Fruit fly (Drosophila melanogaster): ENCODE data around the gene CG5011.

Gene CG5011

dm6 chr2L:1230691-1231090 is 30.2 kb downstream of the CG5011 start (continued):
- TF ChIP-seq Stat92E (GFP tag; optimal IDR thresholded peaks at IDR 0.05), result no peak
- TF ChIP-seq CG11696 (GFP tag; IDR thresholded peaks at IDR 0.05), result no peak
- no peak for TF ChIP-seq so (GFP tag; IDR thresholded peaks at IDR 0.05)
- no peak for TF ChIP-seq Sin3A (optimal IDR thresholded peaks at IDR 0.05)
- no peak for TF ChIP-seq BEAF-32 (GFP tag; optimal IDR thresholded peaks at IDR 0.05)
- no peak for TF ChIP-seq Dbx (GFP tag; IDR thresholded peaks at IDR 0.05)
- no peak for TF ChIP-seq CG18476 (GFP tag; optimal IDR thresholded peaks at IDR 0.05)
- TF ChIP-seq chif (GFP tag; optimal IDR thresholded peaks at IDR 0.05), result no peak
- TF ChIP-seq Camta (GFP tag; optimal IDR thresholded peaks at IDR 0.05), result no peak
- TF ChIP-seq CG5180 (GFP tag; optimal IDR thresholded peaks at IDR 0.05), result no peak
- TF ChIP-seq CG13894 (tag; optimal IDR thresholded peaks at IDR 0.05), result no peak
- no peak for TF ChIP-seq CG30431 (GFP tag; optimal IDR thresholded peaks at IDR 0.05)
- peak; percentile 66 for TF ChIP-seq lab (GFP tag; optimal IDR thresholded peaks at IDR 0.05)
- no peak for TF ChIP-seq chinmo (GFP tag; IDR thresholded peaks at IDR 0.05; ENCODE audit: partially characterized antibody)
- TF ChIP-seq pfk (GFP tag; optimal IDR thresholded peaks at IDR 0.05), result no peak
- no peak for TF ChIP-seq CG16863 (GFP tag; optimal IDR thresholded peaks at IDR 0.05)
- peak; percentile 44 for TF ChIP-seq PHDP (tag; optimal IDR thresholded peaks at IDR 0.05)
- TF ChIP-seq CG12236 (GFP tag; optimal IDR thresholded peaks at IDR 0.05), result no peak
- 0 out of 2 replicates have a peak, but pooled peaks have one; percentile 7 for TF ChIP-seq CG14014 (GFP tag; IDR thresholded peaks at IDR 0.05)
- no peak for TF ChIP-seq Six4 (GFP tag; optimal IDR thresholded peaks at IDR 0.05)
- no peak for TF ChIP-seq hth (optimal IDR thresholded peaks at IDR 0.05)
- TF ChIP-seq CG12391 (tag; optimal IDR thresholded peaks at IDR 0.05), result peak; percentile 12
- TF ChIP-seq seq (GFP tag; IDR thresholded peaks at IDR 0.05), result no peak
- peak; percentile 36 for TF ChIP-seq CG15514 (GFP tag; optimal IDR thresholded peaks at IDR 0.05)
- TF ChIP-seq CG6654 (GFP tag; optimal IDR thresholded peaks at IDR 0.05), result no peak
- TF ChIP-seq CG32532 (GFP tag; IDR thresholded peaks at IDR 0.05), result peak; percentile 20; the same call in 1 of the 2 replicates
- TF ChIP-seq CG9215 (GFP tag; IDR thresholded peaks at IDR 0.05), result no peak
- TF ChIP-seq Gsc (GFP tag; IDR thresholded peaks at IDR 0.05), result no peak
- TF ChIP-seq Atf6 (GFP tag; IDR thresholded peaks at IDR 0.05), result peak; percentile 51
- TF ChIP-seq B-H2 (GFP tag; optimal IDR thresholded peaks at IDR 0.05), result no peak
- no peak for TF ChIP-seq CG5953 (GFP tag; IDR thresholded peaks at IDR 0.05)
- no peak for TF ChIP-seq sim (GFP tag; IDR thresholded peaks at IDR 0.05)
- no peak for TF ChIP-seq CG13296 (GFP tag; optimal IDR thresholded peaks at IDR 0.05)
- no peak for TF ChIP-seq CG3838 (GFP tag; optimal IDR thresholded peaks at IDR 0.05)
- peak; percentile 59 for TF ChIP-seq dmrt99B (tag; optimal IDR thresholded peaks at IDR 0.05)
- TF ChIP-seq CG17912 (GFP tag; optimal IDR thresholded peaks at IDR 0.05), result no peak
- no peak for TF ChIP-seq CG11560 (tag; IDR thresholded peaks at IDR 0.05)
- TF ChIP-seq lov (optimal IDR thresholded peaks at IDR 0.05), result no peak
- TF ChIP-seq lov (GFP tag; IDR thresholded peaks at IDR 0.05), result no peak
- peak; percentile 24; the same call in 1 of the 2 replicates for TF ChIP-seq Nf-YA (GFP tag; IDR thresholded peaks at IDR 0.05)
- no peak for TF ChIP-seq tio (GFP tag; optimal IDR thresholded peaks at IDR 0.05)
- TF ChIP-seq CG18262 (tag; optimal IDR thresholded peaks at IDR 0.05), result no peak
- TF ChIP-seq CG2129 (GFP tag; IDR thresholded peaks at IDR 0.05; ENCODE audit: partially characterized antibody), result no peak
- TF ChIP-seq da (GFP tag; optimal IDR thresholded peaks at IDR 0.05), result no peak
- no peak for TF ChIP-seq Elba2 (GFP tag; optimal IDR thresholded peaks at IDR 0.05)
- no peak for TF ChIP-seq CG7786 (GFP tag; optimal IDR thresholded peaks at IDR 0.05)
- no peak for TF ChIP-seq usp (GFP tag; optimal IDR thresholded peaks at IDR 0.05)
- peak in 1 of 2 experiments; percentile 9 for TF ChIP-seq Pdp1 (GFP tag; optimal IDR thresholded peaks at IDR 0.05)
- no peak for TF ChIP-seq hb (GFP tag; IDR thresholded peaks at IDR 0.05; ENCODE audit: partially characterized antibody)
- TF ChIP-seq CG14050 (GFP tag; IDR thresholded peaks at IDR 0.05), result no peak
- no peak for TF ChIP-seq bbx (GFP tag; IDR thresholded peaks at IDR 0.05; ENCODE audit: partially characterized antibody)
- TF ChIP-seq vnd (GFP tag; IDR thresholded peaks at IDR 0.05; ENCODE audit: partially characterized antibody), result no peak

Data from whole organism, embryonic.